Fruit fly (Drosophila melanogaster) S2 (cell line): ENCODE results near the gene PMCA.

ENCODE experiments used
- CG8478 ChIP-seq: fragments of >200 bp; optimal IDR thresholded peaks from 2 replicates; lab custom pipeline; 2018
- CTCF ChIP-seq, 2 experiments: fragments of >200 bp; optimal IDR thresholded peaks; 2 replicates each; lab custom pipeline; 2018

DNA sequence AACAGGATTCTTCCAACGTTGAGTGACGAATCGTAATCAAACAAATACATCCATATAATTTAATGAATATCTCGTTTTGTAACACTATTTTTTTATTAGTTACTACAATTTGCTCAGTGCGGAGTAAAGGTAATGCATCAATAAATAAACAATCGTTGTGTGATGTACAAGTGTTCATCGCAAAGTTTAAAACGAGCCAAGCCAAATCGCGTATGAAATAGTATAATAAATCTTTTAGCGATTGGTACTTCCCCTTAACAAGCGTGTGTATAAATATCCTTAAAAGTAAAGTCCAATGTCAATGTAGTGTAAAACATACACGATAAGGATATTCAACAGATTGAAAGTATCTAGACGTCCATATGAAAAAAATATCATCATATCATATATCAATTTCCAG is 43.4 kb downstream of the PMCA start:
- no peak for TF ChIP-seq CG8478 (lab: Kevin White, UChicago)
- TF ChIP-seq CTCF (optimal IDR thresholded peaks at IDR 0.05; lab: Kevin White, UChicago), result no peak
